Fruit fly (Drosophila melanogaster) whole organism, larva: ENCODE results near the gene CG3009.

Source experiments
- noc ChIP-seq: fragments of 200-800 bp; sonication (Bioruptor generic); optimal IDR thresholded peaks from 3 replicates; lab custom pipeline; 2019; ENCODE audit warnings: missing biosample characterization, mild to moderate bottlenecking, missing genetic modification characterization, moderate library complexity

CG3009 gene

DNA sequence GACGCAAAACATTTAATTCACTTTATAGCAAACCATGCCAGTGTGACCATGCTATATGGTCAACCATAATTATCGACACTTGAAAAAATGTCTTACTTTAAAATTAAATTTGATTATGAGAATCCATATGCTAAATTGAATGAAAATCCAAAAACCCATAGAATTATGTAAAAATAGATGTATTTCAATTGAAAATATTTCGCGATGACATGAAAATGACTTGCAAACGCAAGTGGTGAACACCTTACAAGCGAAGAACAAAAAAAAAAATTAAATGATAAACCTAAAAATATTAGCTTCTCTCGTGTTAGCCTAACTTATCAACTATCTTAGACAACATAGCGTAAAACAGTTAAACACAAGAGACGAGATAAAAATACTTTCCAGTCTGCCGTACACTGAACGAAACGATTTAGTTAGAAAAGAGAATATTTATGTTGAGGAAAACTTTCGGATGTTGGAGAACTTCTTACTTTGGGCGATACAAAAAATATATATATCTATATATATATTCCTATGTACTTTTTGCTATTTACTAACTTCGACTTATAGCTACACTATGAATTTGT, 13.4 kb upstream of the CG3009 start:
- TF ChIP-seq noc (tag; lab: Kevin White, UChicago), result peak; percentile 27

dm6 chrX:4678913-4679812, 12.7 kb upstream of the CG3009 start, which contains the start of gene fzr:
fzr (minus strand) TSS chrX:4679537.
- no peak for TF ChIP-seq noc (tag; lab: Kevin White, UChicago)

DNA sequence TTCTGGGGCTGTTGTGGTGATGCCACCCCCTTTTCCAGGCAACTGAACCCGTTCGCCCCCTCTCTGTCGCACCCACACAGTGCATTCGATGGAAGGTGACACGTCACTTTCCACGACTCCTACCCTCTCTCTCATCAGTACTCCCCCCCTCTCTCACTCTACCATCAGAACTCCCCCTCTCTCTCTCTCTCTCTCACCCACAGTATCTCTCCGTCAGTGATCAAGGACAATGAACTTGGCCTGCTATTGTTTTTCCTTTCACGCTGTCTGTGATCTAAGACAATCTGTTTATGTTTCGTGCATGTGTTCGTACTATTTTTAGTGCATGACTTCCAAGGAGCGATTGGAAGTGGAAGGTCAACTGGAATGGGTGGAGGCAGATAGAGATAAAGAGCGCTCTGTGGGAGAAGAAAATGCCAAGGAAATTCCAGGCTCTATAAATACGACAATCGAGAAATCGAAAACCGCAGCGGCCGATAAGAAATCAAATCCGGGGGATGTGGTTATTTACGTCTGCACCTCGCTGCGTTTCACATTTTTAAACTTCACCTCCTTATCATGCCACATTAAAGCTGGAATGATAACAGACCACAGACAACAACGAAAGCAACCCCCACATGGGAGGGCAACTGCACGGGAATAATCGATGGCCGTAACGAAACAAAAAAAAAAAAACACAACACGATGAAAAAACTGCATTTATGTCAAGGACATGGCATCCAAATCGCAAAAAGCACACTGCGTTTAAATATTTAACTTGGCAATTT, 11.8 kb upstream of the CG3009 start:
- TF ChIP-seq noc (tag; lab: Kevin White, UChicago), result no peak

- TF ChIP-seq noc (tag; lab: Kevin White, UChicago), result no peak
Observed at dm6 chrX:4677427-4677826, 10.9 kb upstream of the CG3009 start.

DNA sequence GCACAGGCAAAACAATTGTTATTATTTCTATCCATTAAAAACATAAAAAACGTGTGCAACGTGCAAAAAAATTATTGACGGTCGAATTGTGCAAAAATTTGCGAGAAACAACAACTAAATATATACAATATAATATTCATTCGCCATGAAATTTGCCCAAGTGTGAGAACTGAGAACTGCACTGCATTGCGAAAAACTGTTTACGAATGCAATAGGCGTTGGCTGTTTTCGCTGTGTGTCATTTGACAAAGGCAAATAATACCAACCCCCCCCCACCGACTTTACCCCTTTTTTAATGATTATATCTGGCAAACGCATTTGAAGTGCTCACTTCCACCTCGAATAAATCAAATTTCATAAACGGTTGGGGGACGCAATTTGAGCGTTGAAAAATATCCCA, 8.6 kb upstream of the CG3009 start:
- no peak for TF ChIP-seq noc (tag; lab: Kevin White, UChicago)

dm6 chrX:4671194-4671626, 4.7 kb upstream of the CG3009 start:
- no peak for TF ChIP-seq noc (tag; lab: Kevin White, UChicago)

dm6 chrX:4669438-4669837, 2.9 kb upstream of the CG3009 start:
- no peak for TF ChIP-seq noc (tag; lab: Kevin White, UChicago)

dm6 chrX:4664107-4664506, 2.4 kb downstream of the CG3009 start:
- TF ChIP-seq noc (tag; lab: Kevin White, UChicago), result no peak

- no peak for TF ChIP-seq noc (tag; lab: Kevin White, UChicago)
Observed at dm6 chrX:4660642-4661252, 5.8 kb downstream of the CG3009 start.

DNA sequence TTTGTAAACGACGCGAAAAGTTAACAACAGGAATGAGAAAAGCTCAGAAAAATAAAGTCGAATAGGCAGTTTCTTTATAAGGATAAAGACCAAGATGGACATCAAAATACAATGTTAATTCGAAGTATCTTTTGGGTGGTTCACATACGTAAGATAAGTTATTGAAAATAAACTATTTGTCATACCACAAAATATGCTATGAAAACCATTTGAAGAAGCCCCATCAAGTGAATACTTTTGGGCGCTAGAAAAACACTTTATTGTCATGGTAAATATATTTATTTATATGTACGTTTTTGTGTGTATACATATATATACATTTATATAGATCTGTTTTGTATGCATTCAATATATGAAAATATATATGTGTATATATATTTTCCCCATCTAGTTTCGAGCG, 8.6 kb downstream of the CG3009 start:
- TF ChIP-seq noc (tag; lab: Kevin White, UChicago), result no peak

- no peak for TF ChIP-seq noc (tag; lab: Kevin White, UChicago)
Observed at dm6 chrX:4654397-4654796, 12.1 kb downstream of the CG3009 start, which contains the start of gene CG15473. CG15473 (minus strand) TSS chrX:4654497.

DNA sequence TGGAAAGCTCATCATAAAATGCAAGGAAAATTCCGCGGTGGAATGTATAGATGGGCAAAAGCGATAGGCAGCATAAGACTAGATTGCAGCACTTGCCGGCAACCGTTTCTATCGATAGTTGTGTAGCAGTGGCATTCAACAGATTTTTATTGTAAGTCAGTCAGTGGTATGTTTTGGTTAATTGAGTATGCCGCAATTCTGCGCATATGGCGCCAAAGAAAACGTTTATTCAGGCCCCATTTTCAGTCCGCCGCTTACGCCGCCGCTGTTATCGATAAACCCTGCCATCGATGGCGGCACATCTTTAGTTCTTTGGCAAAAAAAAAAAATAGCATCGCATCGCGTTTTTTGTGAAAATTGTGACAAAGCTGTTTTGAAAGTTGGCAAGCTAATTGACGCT, 16.7 kb downstream of the CG3009 start, which contains the start of the genes Cbp80 and Torsin:
Gene Cbp80 (plus strand): TSS at position 265 of the 400 bp plus-strand sequence.
Gene Torsin (minus strand): TSS at position 282 of the 400 bp plus-strand sequence.
- TF ChIP-seq noc (tag; lab: Kevin White, UChicago), result no peak

dm6 chrX:4647316-4648046, 19.0 kb downstream of the CG3009 start, which contains the start of the genes HLH4C and mRpL30:
HLH4C (minus strand) TSS chrX:4647414.
mRpL30 (plus strand) TSS chrX:4647871.
- no peak for TF ChIP-seq noc (tag; lab: Kevin White, UChicago)

- no peak for TF ChIP-seq noc (tag; lab: Kevin White, UChicago)
Observed at dm6 chrX:4644768-4645167, 21.7 kb downstream of the CG3009 start, which contains the start of gene CG3062. CG3062 (minus strand) TSS chrX:4644868.
